Fruit fly (Drosophila melanogaster) whole organism, prepupa: Measurements from ENCODE around the gene CG31635.

Experiments
- Blimp-1 ChIP-seq: fragments of 200-800 bp; sonication (Bioruptor generic); optimal IDR thresholded peaks from 3 replicates; lab custom pipeline; 2017; ENCODE audit warnings: missing biosample characterization, missing genetic modification characterization, mild to moderate bottlenecking, moderate library complexity, missing genetic modification reagents
- CG10631 ChIP-seq: fragments of 200-800 bp; sonication (Bioruptor generic); optimal IDR thresholded peaks from 2 replicates; lab custom pipeline; 2016; ENCODE audit warnings: missing biosample characterization, missing genetic modification characterization
- CG10669 ChIP-seq: fragments of 200-800 bp; sonication (Bioruptor generic); optimal IDR thresholded peaks from 3 replicates; lab custom pipeline; 2018; ENCODE audit warnings: missing biosample characterization, mild to moderate bottlenecking, missing genetic modification characterization, moderate library complexity
- CG11762 ChIP-seq: fragments of 200-800 bp; sonication (Bioruptor generic); optimal IDR thresholded peaks from 3 replicates; lab custom pipeline; 2016; ENCODE audit warnings: missing biosample characterization, missing genetic modification characterization; ENCODE audit not compliant: insufficient read depth
- CG11902 ChIP-seq: fragments of 200-800 bp; sonication (Bioruptor generic); optimal IDR thresholded peaks from 3 replicates; lab custom pipeline; 2016; ENCODE audit warnings: missing biosample characterization, missing genetic modification characterization
- CG15336 ChIP-seq: fragments of 200-800 bp; sonication (Bioruptor generic); IDR thresholded peaks from 2 replicates; pipeline ENCODE4 v1.3.6; 2022; ENCODE audit warnings: missing biosample characterization, missing genetic modification characterization
- CG1621 ChIP-seq: fragments of 200-800 bp; sonication (Bioruptor generic); optimal IDR thresholded peaks from 3 replicates; lab custom pipeline; 2018; ENCODE audit warnings: missing biosample characterization, mild to moderate bottlenecking, missing genetic modification characterization
- CG16779 ChIP-seq: fragments of 200-800 bp; sonication (Bioruptor generic); optimal IDR thresholded peaks from 3 replicates; lab custom pipeline; 2017; ENCODE audit warnings: missing biosample characterization, mild to moderate bottlenecking, missing genetic modification characterization
- CG3032 ChIP-seq: fragments of 200-800 bp; optimal IDR thresholded peaks from 2 replicates; lab custom pipeline; 2019; ENCODE audit warnings: missing biosample characterization, mild to moderate bottlenecking, missing genetic modification characterization, moderate library complexity
- CG31627 ChIP-seq: fragments of 200-800 bp; sonication (Bioruptor generic); optimal IDR thresholded peaks from 3 replicates; lab custom pipeline; 2016; ENCODE audit warnings: missing biosample characterization, missing genetic modification characterization
- CG34406 ChIP-seq: fragments of 200-800 bp; sonication (Bioruptor generic); optimal IDR thresholded peaks from 3 replicates; lab custom pipeline; 2016; ENCODE audit warnings: missing biosample characterization, missing genetic modification characterization
- CG3919 ChIP-seq: fragments of 200-800 bp; sonication (Bioruptor generic); optimal IDR thresholded peaks from 3 replicates; lab custom pipeline; 2016; ENCODE audit warnings: missing biosample characterization, missing genetic modification characterization
- CG4318 ChIP-seq: fragments of 200-800 bp; sonication (Bioruptor generic); optimal IDR thresholded peaks from 3 replicates; lab custom pipeline; 2017; ENCODE audit warnings: missing biosample characterization, mild to moderate bottlenecking, missing genetic modification characterization
- CG6163 ChIP-seq: fragments of 200-800 bp; sonication (Bioruptor generic); IDR thresholded peaks from 3 replicates; pipeline ENCODE4 v1.3.6; 2022; ENCODE audit warnings: missing biosample characterization, missing genetic modification characterization
- CG6276 ChIP-seq: fragments of 200-800 bp; sonication (Bioruptor generic); optimal IDR thresholded peaks from 2 replicates; lab custom pipeline; 2017; ENCODE audit warnings: missing biosample characterization, mild to moderate bottlenecking, missing genetic modification characterization
- CG6792 ChIP-seq: fragments of 200-800 bp; sonication (Bioruptor generic); optimal IDR thresholded peaks from 3 replicates; lab custom pipeline; 2016; ENCODE audit warnings: missing biosample characterization, missing genetic modification characterization
- CG6854 ChIP-seq: fragments of 200-800 bp; sonication (Bioruptor generic); optimal IDR thresholded peaks from 2 replicates; lab custom pipeline; 2017; ENCODE audit warnings: missing biosample characterization, mild to moderate bottlenecking, missing genetic modification characterization
- CG7368 ChIP-seq: fragments of 200-800 bp; sonication (Bioruptor generic); optimal IDR thresholded peaks from 3 replicates; lab custom pipeline; 2016; ENCODE audit warnings: missing biosample characterization, missing genetic modification characterization
- CG8119 ChIP-seq: fragments of 200-800 bp; sonication (Bioruptor generic); IDR thresholded peaks from 3 replicates; pipeline ENCODE4 v1.3.6; 2022; ENCODE audit warnings: missing biosample characterization, missing genetic modification characterization
- CG8319 ChIP-seq: fragments of 200-800 bp; sonication (Bioruptor generic); optimal IDR thresholded peaks from 3 replicates; lab custom pipeline; 2016; ENCODE audit warnings: missing biosample characterization, missing genetic modification characterization
- CG8632 ChIP-seq: fragments of 200-800 bp; sonication (Bioruptor generic); optimal IDR thresholded peaks from 3 replicates; lab custom pipeline; 2016; ENCODE audit warnings: missing biosample characterization, missing genetic modification characterization
- CG9139 ChIP-seq: fragments of 200-800 bp; sonication (Bioruptor generic); optimal IDR thresholded peaks from 3 replicates; lab custom pipeline; 2017; ENCODE audit warnings: missing biosample characterization, mild to moderate bottlenecking, missing genetic modification characterization
- Eip75B ChIP-seq: fragments of 200-800 bp; sonication (Bioruptor generic); optimal IDR thresholded peaks from 3 replicates; lab custom pipeline; 2016; ENCODE audit warnings: missing biosample characterization, missing genetic modification characterization
- Eip93F ChIP-seq: fragments of 200-800 bp; sonication (Bioruptor generic); optimal IDR thresholded peaks from 2 replicates; lab custom pipeline; 2016; ENCODE audit warnings: missing biosample characterization, mild to moderate bottlenecking, missing genetic modification characterization
- Ets21C ChIP-seq: fragments of 200-800 bp; sonication (Bioruptor generic); optimal IDR thresholded peaks from 3 replicates; lab custom pipeline; 2016; ENCODE audit warnings: missing biosample characterization, missing genetic modification characterization
- Ets96B ChIP-seq: fragments of 200-800 bp; optimal IDR thresholded peaks from 2 replicates; lab custom pipeline; 2019; ENCODE audit warnings: missing biosample characterization, mild to moderate bottlenecking, missing genetic modification characterization, moderate library complexity
- Hr38 ChIP-seq: sonication (Bioruptor generic); optimal IDR thresholded peaks from 2 replicates; lab custom pipeline; 2016; ENCODE audit warnings: missing biosample characterization, missing genetic modification characterization
- Hr4 ChIP-seq: fragments of 200-800 bp; sonication (Bioruptor generic); optimal IDR thresholded peaks from 3 replicates; lab custom pipeline; 2016; ENCODE audit warnings: missing biosample characterization, missing genetic modification characterization
- Lpt ChIP-seq: fragments of 200-800 bp; sonication (Bioruptor generic); optimal IDR thresholded peaks from 3 replicates; lab custom pipeline; 2016; ENCODE audit warnings: missing biosample characterization, missing genetic modification characterization
- Met ChIP-seq: fragments of 200-800 bp; sonication (Bioruptor generic); optimal IDR thresholded peaks from 3 replicates; lab custom pipeline; 2016; ENCODE audit warnings: missing biosample characterization, missing genetic modification characterization
- OdsH ChIP-seq: fragments of 200-800 bp; sonication (Bioruptor generic); optimal IDR thresholded peaks from 3 replicates; lab custom pipeline; 2016; ENCODE audit warnings: missing biosample characterization, missing genetic modification characterization
- Smox ChIP-seq: fragments of 200-800 bp; sonication (Bioruptor generic); optimal IDR thresholded peaks from 3 replicates; lab custom pipeline; 2016; ENCODE audit warnings: missing biosample characterization, missing genetic modification characterization
- Sox102F ChIP-seq: fragments of 200-800 bp; sonication (Bioruptor generic); optimal IDR thresholded peaks from 2 replicates; lab custom pipeline; 2016; ENCODE audit warnings: missing biosample characterization, mild to moderate bottlenecking, missing genetic modification characterization
- Sox15 ChIP-seq: fragments of 200-800 bp; sonication (Bioruptor generic); optimal IDR thresholded peaks from 3 replicates; lab custom pipeline; 2016; ENCODE audit warnings: missing biosample characterization, missing genetic modification characterization
- achi ChIP-seq: fragments of 200-800 bp; sonication (Bioruptor generic); optimal IDR thresholded peaks from 3 replicates; lab custom pipeline; 2016; ENCODE audit warnings: missing biosample characterization, missing genetic modification characterization
- cyc ChIP-seq: fragments of 200-800 bp; sonication (Bioruptor generic); optimal IDR thresholded peaks from 3 replicates; lab custom pipeline; 2016; ENCODE audit warnings: missing biosample characterization, missing genetic modification characterization
- dac ChIP-seq: fragments of 200-800 bp; sonication (Bioruptor generic); optimal IDR thresholded peaks from 2 replicates; lab custom pipeline; 2017; ENCODE audit warnings: missing biosample characterization, mild to moderate bottlenecking, missing genetic modification characterization
- eg ChIP-seq: fragments of 200-800 bp; sonication (Bioruptor generic); IDR thresholded peaks from 3 replicates; pipeline ENCODE4 v1.3.6; 2022; ENCODE audit warnings: missing biosample characterization, missing genetic modification characterization
- fd59A ChIP-seq: fragments of 200-800 bp; sonication (Bioruptor generic); optimal IDR thresholded peaks from 2 replicates; lab custom pipeline; 2017; ENCODE audit warnings: missing biosample characterization, mild to moderate bottlenecking, missing genetic modification characterization, missing genetic modification reagents
- fd85E ChIP-seq: fragments of 200-800 bp; sonication (Bioruptor generic); optimal IDR thresholded peaks from 3 replicates; lab custom pipeline; 2016; ENCODE audit warnings: missing biosample characterization, missing genetic modification characterization
- fkh ChIP-seq: fragments of 200-800 bp; sonication (Bioruptor generic); optimal IDR thresholded peaks from 3 replicates; lab custom pipeline; 2017; ENCODE audit warnings: missing biosample characterization, mild to moderate bottlenecking, missing genetic modification characterization, moderate library complexity
- lz ChIP-seq: fragments of 200-800 bp; sonication (Bioruptor generic); optimal IDR thresholded peaks from 3 replicates; lab custom pipeline; 2016; ENCODE audit warnings: missing biosample characterization, missing genetic modification characterization
- net ChIP-seq: fragments of 200-800 bp; sonication (Bioruptor generic); optimal IDR thresholded peaks from 3 replicates; lab custom pipeline; 2016; ENCODE audit warnings: missing biosample characterization, missing genetic modification characterization
- salr ChIP-seq, 2 experiments: fragments of 200-800 bp; sonication (Bioruptor generic); optimal IDR thresholded peaks; 3 replicates each; lab custom pipeline; 2016 to 2018; ENCODE audit warnings: missing biosample characterization in 2 of 2, missing genetic modification characterization in 2 of 2, mild to moderate bottlenecking in 1 of 2
- ss ChIP-seq, 2 experiments: fragments of 200-800 bp; sonication (Bioruptor generic); optimal IDR thresholded peaks; 2 replicates in 1 of 2; 3 replicates in 1 of 2; lab custom pipeline; 2017 to 2018; ENCODE audit warnings: mild to moderate bottlenecking in 2 of 2, missing biosample characterization in 2 of 2, missing genetic modification characterization in 2 of 2, moderate library complexity in 1 of 2
- topi ChIP-seq: fragments of 200-800 bp; sonication (Bioruptor generic); optimal IDR thresholded peaks from 3 replicates; lab custom pipeline; 2016; ENCODE audit warnings: missing biosample characterization, missing genetic modification characterization
- vri ChIP-seq: fragments of 200-800 bp; sonication (Bioruptor generic); optimal IDR thresholded peaks from 3 replicates; lab custom pipeline; 2016; ENCODE audit warnings: missing biosample characterization, mild to moderate bottlenecking, missing genetic modification characterization

The CG31635 gene

dm6 chr2L:6610683-6611373, 38.1 kb downstream of the CG31635 start, which contains the start of gene CG11050 (continued):
- TF ChIP-seq CG6163 (GFP tag; lab: Robert Waterston, UW) (peak; percentile 77), ss (GFP tag; optimal IDR thresholded peaks at IDR 0.05; lab: Kevin White, UChicago) (no peak), achi (GFP tag; lab: Kevin White, UChicago) (peak; percentile 55), CG3032 (peak; percentile 51), CG6854 (GFP tag; lab: Kevin White, UChicago) (no peak), fd59A (peak; percentile 11), CG9139 (GFP tag; lab: Kevin White, UChicago) (no peak), salr (GFP tag; optimal IDR thresholded peaks at IDR 0.05; lab: Kevin White, UChicago) (no peak), CG3919 (peak; percentile 70)

DNA sequence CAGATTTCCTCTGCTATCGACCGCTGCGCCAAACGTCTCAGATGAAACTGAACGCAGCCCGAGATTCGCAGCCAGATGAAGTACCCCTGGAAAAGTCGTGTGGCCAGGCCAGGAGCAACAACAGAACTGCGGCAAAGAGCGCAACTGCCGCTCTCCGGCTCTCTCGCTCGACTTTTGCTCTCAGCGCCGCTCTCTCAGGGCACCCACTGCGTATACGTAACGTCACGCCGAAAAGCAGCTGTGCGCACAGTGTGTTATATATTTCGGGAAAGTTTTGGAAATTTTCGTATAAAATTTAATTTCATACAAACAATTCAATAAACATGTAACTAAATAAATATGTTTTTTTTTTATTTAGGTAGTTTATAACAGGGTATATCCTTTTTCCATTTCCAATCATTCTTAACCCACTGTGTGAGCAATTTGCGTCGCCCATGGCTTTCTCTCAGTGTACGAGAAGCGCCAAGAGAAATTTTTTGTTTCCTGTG, 47.9 kb downstream of the CG31635 start, which contains the start of gene Dpp10:
TSS of gene Dpp10 (minus strand) at position 51 of the 488 bp plus-strand sequence.
- TF ChIP-seq Eip93F (GFP tag; lab: Kevin White, UChicago) (peak; percentile 9), fd85E (GFP tag; lab: Kevin White, UChicago) (no peak), Smox (GFP tag; lab: Kevin White, UChicago) (peak; percentile 73), CG15336 (GFP tag; lab: Robert Waterston, UW) (peak; percentile 91), lz (GFP tag; lab: Kevin White, UChicago) (peak; percentile 72), CG6854 (GFP tag; lab: Kevin White, UChicago) (no peak), CG4318 (GFP tag; lab: Kevin White, UChicago) (peak; percentile 70), Eip75B (GFP tag; lab: Kevin White, UChicago) (peak; percentile 72), salr (GFP tag; optimal IDR thresholded peaks at IDR 0.05; lab: Kevin White, UChicago) (peak; percentile 48 to 61), Met (GFP tag; lab: Kevin White, UChicago) (peak; percentile 75), fkh (no peak), cyc (GFP tag; lab: Kevin White, UChicago) (peak; percentile 67), CG31627 (GFP tag; lab: Kevin White, UChicago) (peak; percentile 73), fd59A (peak; percentile 57), CG16779 (tag; lab: Kevin White, UChicago) (peak; percentile 59), CG8319 (GFP tag; lab: Kevin White, UChicago) (peak; percentile 44), eg (GFP tag; lab: Robert Waterston, UW) (peak; percentile 90), Blimp-1 (GFP tag; lab: Kevin White, UChicago) (no peak), dac (GFP tag; lab: Kevin White, UChicago) (peak; percentile 43), Sox102F (GFP tag; lab: Kevin White, UChicago) (peak; percentile 69), CG1621 (tag; lab: Kevin White, UChicago) (peak; percentile 61), CG8119 (peak; percentile 89), CG11902 (GFP tag; lab: Kevin White, UChicago) (peak; percentile 18), ss (GFP tag; optimal IDR thresholded peaks at IDR 0.05; lab: Kevin White, UChicago) (peak; percentile 53 to 75), Hr4 (GFP tag; lab: Kevin White, UChicago) (peak; percentile 75), CG10631 (GFP tag; lab: Kevin White, UChicago) (peak; percentile 71), net (peak; percentile 65), CG6163 (GFP tag; lab: Robert Waterston, UW) (peak; percentile 90), Ets96B (tag; lab: Kevin White, UChicago) (peak; percentile 70), CG34406 (GFP tag; lab: Kevin White, UChicago) (peak; percentile 54), Lpt (GFP tag; lab: Kevin White, UChicago) (peak; percentile 59), CG3919 (peak; percentile 76), Hr38 (GFP tag; lab: Kevin White, UChicago) (no peak), achi (GFP tag; lab: Kevin White, UChicago) (peak; percentile 76), OdsH (peak; percentile 76), CG6792 (GFP tag; lab: Kevin White, UChicago) (peak; percentile 61), CG8632 (GFP tag; lab: Kevin White, UChicago) (peak; percentile 67), vri (GFP tag; lab: Kevin White, UChicago) (peak; percentile 46), Ets21C (GFP tag; lab: Kevin White, UChicago) (peak; percentile 63), Sox15 (GFP tag; lab: Kevin White, UChicago) (peak; percentile 58), topi (peak; percentile 70), CG10669 (GFP tag; lab: Kevin White, UChicago) (peak; percentile 73), CG7368 (GFP tag; lab: Kevin White, UChicago) (peak; percentile 38), CG11762 (peak; percentile 24), CG6276 (GFP tag; lab: Kevin White, UChicago) (peak; percentile 56)
